Worm (Caenorhabditis elegans): ENCODE results near the gene twk-42.

DNA sequence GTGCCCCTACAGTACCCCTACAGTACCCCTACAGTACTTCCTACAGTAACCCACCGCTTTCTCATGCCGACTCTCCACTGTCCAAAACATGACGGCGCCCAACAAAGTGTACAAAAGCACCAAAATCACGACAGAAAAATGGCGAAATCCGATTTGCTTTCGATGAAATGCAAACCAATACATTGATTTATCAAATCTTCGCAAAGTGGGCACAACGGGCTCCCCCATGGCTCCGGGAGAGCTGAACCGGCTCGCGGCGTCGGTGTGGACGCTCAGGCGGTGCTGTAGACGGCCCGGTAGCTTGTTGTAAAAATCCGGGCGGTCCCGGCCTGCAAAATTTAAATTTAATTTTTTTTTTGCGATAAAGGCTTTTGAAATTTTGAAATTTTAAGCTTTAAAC, 20.1 kb downstream of the twk-42 start:
- TF ChIP-seq egl-27 (tag; optimal IDR thresholded peaks at IDR 0.05) (no peak), hif-1 (tag; optimal IDR thresholded peaks at IDR 0.05) (no peak), mdt-29 (GFP tag; IDR thresholded peaks at IDR 0.05) (no peak), dpl-1 (GFP tag; optimal IDR thresholded peaks at IDR 0.05) (no peak), lir-3 (tag; optimal IDR thresholded peaks at IDR 0.05) (no peak), unc-39 (tag; optimal IDR thresholded peaks at IDR 0.05) (no peak), ztf-11 (tag; optimal IDR thresholded peaks at IDR 0.05) (no peak), pqm-1 (tag; optimal IDR thresholded peaks at IDR 0.05) (no peak), fkh-10 (GFP tag; optimal IDR thresholded peaks at IDR 0.05) (no peak), zag-1 (tag; optimal IDR thresholded peaks at IDR 0.05) (no peak), zfp-2 (tag; optimal IDR thresholded peaks at IDR 0.05) (no peak), daf-16 (GFP tag; optimal IDR thresholded peaks at IDR 0.05) (no peak), daf-16 (tag; optimal IDR thresholded peaks at IDR 0.05) (no peak), zfp-3 (GFP tag; conservative IDR thresholded peaks at IDR 0.05) (no peak)

Data from whole organism, L4 larva.